Fruit fly (Drosophila melanogaster) whole organism, embryonic: Measurements from ENCODE around the gene CG5968.

Experiments
- Atf3 ChIP-seq: fragments of 200-800 bp; sonication (Bioruptor generic); optimal IDR thresholded peaks from 3 replicates; lab custom pipeline; 2016; ENCODE audit warnings: missing biosample characterization, missing genetic modification characterization
- CG10431 ChIP-seq: fragments of 200-800 bp; sonication (Bioruptor generic); optimal IDR thresholded peaks from 3 replicates; lab custom pipeline; 2018; ENCODE audit warnings: missing biosample characterization, mild to moderate bottlenecking, missing genetic modification characterization
- CG11085 ChIP-seq: fragments of 200-800 bp; sonication (Bioruptor generic); IDR thresholded peaks from 2 replicates; pipeline ENCODE4 v1.3.6; 2022; ENCODE audit warnings: missing biosample characterization, missing genetic modification characterization
- CG12071 ChIP-seq: fragments of 200-800 bp; sonication (Bioruptor generic); optimal IDR thresholded peaks from 3 replicates; lab custom pipeline; 2018; ENCODE audit warnings: missing biosample characterization, mild to moderate bottlenecking, missing genetic modification characterization
- CG14667 ChIP-seq: fragments of 200-800 bp; sonication (Bioruptor generic); IDR thresholded peaks from 2 replicates; pipeline ENCODE4 v1.3.6; 2022; ENCODE audit warnings: missing biosample characterization, missing genetic modification characterization
- CG1792 ChIP-seq: fragments of 200-800 bp; sonication (Bioruptor generic); optimal IDR thresholded peaks from 2 replicates; lab custom pipeline; 2016; ENCODE audit warnings: missing biosample characterization, missing genetic modification characterization
- CG18764 ChIP-seq: fragments of 200-800 bp; sonication (Bioruptor generic); optimal IDR thresholded peaks from 3 replicates; lab custom pipeline; 2016; ENCODE audit warnings: missing biosample characterization, missing genetic modification characterization
- CG2712 ChIP-seq: fragments of 200-800 bp; optimal IDR thresholded peaks from 3 replicates; lab custom pipeline; 2019; ENCODE audit warnings: missing biosample characterization, mild to moderate bottlenecking, missing genetic modification characterization, moderate library complexity
- CG2889 ChIP-seq: fragments of 200-800 bp; sonication (Bioruptor generic); IDR thresholded peaks from 3 replicates; pipeline ENCODE4 v1.3.6; 2022; ENCODE audit warnings: missing biosample characterization, missing genetic modification characterization
- CG31441 ChIP-seq: fragments of 200-800 bp; sonication (Bioruptor generic); IDR thresholded peaks from 2 replicates; pipeline ENCODE4 v1.3.6; 2022; ENCODE audit warnings: missing biosample characterization, missing genetic modification characterization
- CG34422 ChIP-seq: fragments of 200-800 bp; sonication (Bioruptor generic); IDR thresholded peaks from 3 replicates; pipeline ENCODE4 v1.3.6; 2022; ENCODE audit warnings: missing biosample characterization, missing genetic modification characterization
- CG4282 ChIP-seq: fragments of 200-800 bp; sonication (Bioruptor generic); optimal IDR thresholded peaks from 2 replicates; lab custom pipeline; 2016; ENCODE audit warnings: missing biosample characterization, missing genetic modification characterization
- CG4328 ChIP-seq: fragments of 200-800 bp; sonication (Bioruptor generic); optimal IDR thresholded peaks from 3 replicates; lab custom pipeline; 2017; ENCODE audit warnings: missing biosample characterization, missing genetic modification reagents, missing genetic modification characterization
- CG6272 ChIP-seq: fragments of 200-800 bp; sonication (Bioruptor generic); IDR thresholded peaks from 2 replicates; pipeline ENCODE4 v1.3.6; 2022; ENCODE audit warnings: missing biosample characterization, missing genetic modification characterization
- CG7839 ChIP-seq: fragments of 200-800 bp; sonication (Bioruptor generic); optimal IDR thresholded peaks from 3 replicates; lab custom pipeline; 2018; ENCODE audit warnings: missing biosample characterization, mild to moderate bottlenecking, missing genetic modification characterization, moderate library complexity
- CG8359 ChIP-seq: fragments of 200-800 bp; sonication (Bioruptor generic); optimal IDR thresholded peaks from 2 replicates; lab custom pipeline; 2017; ENCODE audit warnings: missing biosample characterization, mild to moderate bottlenecking, missing genetic modification characterization, borderline replicate concordance
- CG8478 ChIP-seq: fragments of >200 bp; optimal IDR thresholded peaks from 2 replicates; lab custom pipeline; 2018
- E2f1 ChIP-seq: fragments of 200-800 bp; sonication (Bioruptor generic); IDR thresholded peaks from 2 replicates; pipeline ENCODE4 v1.3.6; 2022; ENCODE audit warnings: missing biosample characterization, missing genetic modification characterization
- Gug ChIP-seq: fragments of 200-800 bp; sonication (Bioruptor generic); IDR thresholded peaks from 4 replicates; pipeline ENCODE4 v1.3.6; 2022; ENCODE audit warnings: missing biosample characterization, missing genetic modification characterization
- H2.0 ChIP-seq: fragments of 200-800 bp; sonication (Bioruptor generic); IDR thresholded peaks from 2 replicates; pipeline ENCODE4 v1.3.6; 2022; ENCODE audit warnings: missing biosample characterization, missing genetic modification characterization
- HmgD ChIP-seq: fragments of 200-800 bp; sonication (Bioruptor generic); optimal IDR thresholded peaks from 3 replicates; lab custom pipeline; 2016; ENCODE audit warnings: missing biosample characterization, missing genetic modification characterization
- Hr78 ChIP-seq, 2 experiments: fragments of 200-800 bp in 1 of 2; fragments of >200 bp in 1 of 2; sonication (Bioruptor generic) in 1 of 2; optimal IDR thresholded peaks; 2 replicates each; lab custom pipeline; 2017 to 2019; ENCODE audit warnings: missing biosample characterization in 2 of 2, missing genetic modification characterization in 2 of 2, mild to moderate bottlenecking in 1 of 2, moderate library complexity in 1 of 2
- Jarid2 ChIP-seq: fragments of 200-800 bp; sonication (Bioruptor generic); optimal IDR thresholded peaks from 3 replicates; lab custom pipeline; 2017; ENCODE audit warnings: mild to moderate bottlenecking, missing biosample characterization, missing genetic modification reagents, missing genetic modification characterization
- Lpt ChIP-seq: fragments of >200 bp; optimal IDR thresholded peaks from 2 replicates; lab custom pipeline; 2018; ENCODE audit warnings: missing biosample characterization, missing genetic modification characterization
- MTF-1 ChIP-seq: fragments of 200-800 bp; sonication (Bioruptor generic); optimal IDR thresholded peaks from 2 replicates; lab custom pipeline; 2018; ENCODE audit warnings: missing biosample characterization, mild to moderate bottlenecking, missing genetic modification characterization, borderline replicate concordance
- Mrtf ChIP-seq: fragments of 200-800 bp; sonication (Bioruptor generic); IDR thresholded peaks from 3 replicates; pipeline ENCODE4 v1.3.6; 2022; ENCODE audit warnings: missing biosample characterization, missing genetic modification characterization
- Sin3A ChIP-seq: fragments of >200 bp; optimal IDR thresholded peaks from 2 replicates; lab custom pipeline; 2018
- Sox100B ChIP-seq: fragments of 200-800 bp; sonication (Bioruptor generic); optimal IDR thresholded peaks from 3 replicates; lab custom pipeline; 2018; ENCODE audit warnings: missing biosample characterization, mild to moderate bottlenecking, missing genetic modification characterization
- Sry-β ChIP-seq: fragments of 200-800 bp; sonication (Bioruptor generic); optimal IDR thresholded peaks from 2 replicates; lab custom pipeline; 2018; ENCODE audit warnings: missing biosample characterization, mild to moderate bottlenecking, missing genetic modification characterization, moderate library complexity
- Tbp ChIP-seq: fragments of >200 bp; optimal IDR thresholded peaks from 2 replicates; lab custom pipeline; 2018; ENCODE audit warnings: missing biosample characterization, missing genetic modification characterization
- Xbp1 ChIP-seq: fragments of 200-800 bp; sonication (Bioruptor generic); optimal IDR thresholded peaks from 3 replicates; lab custom pipeline; 2016; ENCODE audit warnings: missing biosample characterization, mild to moderate bottlenecking, missing genetic modification characterization
- YL-1 ChIP-seq: fragments of 200-800 bp; sonication (Bioruptor generic); optimal IDR thresholded peaks from 3 replicates; lab custom pipeline; 2017; ENCODE audit warnings: missing biosample characterization, mild to moderate bottlenecking, missing genetic modification characterization
- al ChIP-seq: fragments of 200-800 bp; sonication (Bioruptor generic); IDR thresholded peaks from 2 replicates; pipeline ENCODE4 v1.3.6; 2022; ENCODE audit warnings: missing biosample characterization, missing genetic modification characterization
- bbx ChIP-seq: fragments of 200-800 bp; sonication (Bioruptor generic); IDR thresholded peaks from 2 replicates; pipeline ENCODE4 v1.3.6; 2022; ENCODE audit warnings: missing biosample characterization, missing genetic modification characterization; ENCODE audit not compliant: partially characterized antibody
- br ChIP-seq: fragments of >200 bp; optimal IDR thresholded peaks from 2 replicates; lab custom pipeline; 2017
- chn ChIP-seq: fragments of 200-800 bp; sonication (Bioruptor generic); optimal IDR thresholded peaks from 2 replicates; lab custom pipeline; 2016; ENCODE audit warnings: missing biosample characterization, missing genetic modification characterization
- corto ChIP-seq: fragments of 200-800 bp; sonication (Bioruptor generic); optimal IDR thresholded peaks from 2 replicates; lab custom pipeline; 2016; ENCODE audit warnings: missing biosample characterization, mild to moderate bottlenecking, missing genetic modification characterization, moderate library complexity
- fd96Cb ChIP-seq: fragments of 200-800 bp; sonication (Bioruptor generic); optimal IDR thresholded peaks from 2 replicates; lab custom pipeline; 2018; ENCODE audit warnings: missing biosample characterization, mild to moderate bottlenecking, missing genetic modification characterization, moderate library complexity
- fu2 ChIP-seq: fragments of 200-800 bp; sonication (Bioruptor generic); optimal IDR thresholded peaks from 2 replicates; lab custom pipeline; 2016; ENCODE audit warnings: missing biosample characterization, missing genetic modification characterization
- gce ChIP-seq: fragments of 200-800 bp; sonication (Bioruptor generic); IDR thresholded peaks from 3 replicates; pipeline ENCODE4 v1.3.6; 2022; ENCODE audit warnings: missing biosample characterization, missing genetic modification characterization
- grn ChIP-seq: fragments of 200-800 bp; sonication (Bioruptor generic); optimal IDR thresholded peaks from 3 replicates; lab custom pipeline; 2017; ENCODE audit warnings: missing biosample characterization, missing genetic modification characterization
- ind ChIP-seq: fragments of 200-800 bp; sonication (Bioruptor generic); optimal IDR thresholded peaks from 3 replicates; lab custom pipeline; 2016; ENCODE audit warnings: missing biosample characterization, missing genetic modification characterization
- lola ChIP-seq, 3 experiments: fragments of >200 bp in 2 of 3; fragments of 200-800 bp in 1 of 3; sonication (Bioruptor generic) in 1 of 3; optimal IDR thresholded peaks; 2 replicates each; lab custom pipeline; 2017 to 2019; ENCODE audit warnings: missing biosample characterization in 3 of 3, missing genetic modification characterization in 3 of 3, mild to moderate bottlenecking in 1 of 3, moderate library complexity in 1 of 3
- maf-S ChIP-seq: fragments of 200-800 bp; sonication (Bioruptor generic); optimal IDR thresholded peaks from 2 replicates; lab custom pipeline; 2016; ENCODE audit warnings: missing biosample characterization, missing genetic modification characterization
- mld ChIP-seq: fragments of 200-800 bp; sonication (Bioruptor generic); IDR thresholded peaks from 3 replicates; pipeline ENCODE4 v1.3.6; 2022; ENCODE audit warnings: missing biosample characterization, missing genetic modification characterization; ENCODE audit not compliant: partially characterized antibody
- nerfin-1 ChIP-seq: fragments of 200-800 bp; sonication (Bioruptor generic); optimal IDR thresholded peaks from 3 replicates; lab custom pipeline; 2019; ENCODE audit warnings: missing biosample characterization, mild to moderate bottlenecking, missing genetic modification characterization, moderate library complexity
- pb ChIP-seq: fragments of 200-800 bp; sonication (Bioruptor generic); optimal IDR thresholded peaks from 3 replicates; lab custom pipeline; 2016; ENCODE audit warnings: missing biosample characterization, missing genetic modification characterization
- phol ChIP-seq: fragments of 200-800 bp; sonication (Bioruptor generic); optimal IDR thresholded peaks from 3 replicates; lab custom pipeline; 2018; ENCODE audit warnings: missing biosample characterization, mild to moderate bottlenecking, missing genetic modification characterization, moderate library complexity
- schlank ChIP-seq: fragments of 200-800 bp; sonication (Bioruptor generic); optimal IDR thresholded peaks from 2 replicates; lab custom pipeline; 2018; ENCODE audit warnings: missing biosample characterization, mild to moderate bottlenecking, missing genetic modification characterization
- so ChIP-seq: fragments of 200-800 bp; sonication (Bioruptor generic); IDR thresholded peaks from 3 replicates; pipeline ENCODE4 v1.3.6; 2022; ENCODE audit warnings: missing biosample characterization, missing genetic modification characterization
- unc-4 ChIP-seq: fragments of 200-800 bp; sonication (Bioruptor generic); IDR thresholded peaks from 2 replicates; pipeline ENCODE4 v1.3.6; 2022; ENCODE audit warnings: missing biosample characterization, missing genetic modification characterization; ENCODE audit not compliant: partially characterized antibody
- vfl ChIP-seq: fragments of 200-800 bp; sonication (Bioruptor generic); optimal IDR thresholded peaks from 2 replicates; lab custom pipeline; 2016; ENCODE audit warnings: missing biosample characterization, missing genetic modification characterization

The CG5968 gene

DNA sequence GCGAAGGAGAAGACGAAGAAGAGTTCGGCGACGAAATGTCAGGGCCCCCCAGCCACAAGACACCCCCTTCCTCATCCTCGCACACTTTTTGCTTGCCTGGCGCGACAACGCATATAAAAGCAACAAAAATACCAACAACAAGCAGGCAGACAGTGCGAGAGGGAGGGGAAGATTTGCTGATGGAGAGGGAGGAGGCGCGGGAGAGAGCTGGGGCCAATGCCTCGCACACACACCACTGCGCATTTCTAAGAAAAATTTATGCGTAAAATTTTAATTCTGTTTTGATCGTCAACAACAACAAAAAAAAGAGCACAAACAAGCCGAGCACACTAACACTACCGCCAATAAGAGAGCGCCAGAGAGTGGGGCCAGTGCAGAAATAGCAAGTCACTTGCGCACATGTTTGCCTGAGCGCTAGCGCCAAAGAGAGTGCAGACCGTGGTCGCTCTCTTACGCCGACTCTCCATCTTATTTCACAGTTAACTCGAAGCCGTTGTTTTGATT is 23.7 kb downstream of the CG5968 start (continued):
- peak in 1 of 2 experiments; percentile 73 for TF ChIP-seq Hr78 (GFP tag; optimal IDR thresholded peaks at IDR 0.05; lab: Kevin White, UChicago)
- TF ChIP-seq grn (GFP tag; lab: Kevin White, UChicago) = peak; percentile 11
- TF ChIP-seq nerfin-1 (tag; lab: Kevin White, UChicago) = no peak
- no peak for TF ChIP-seq Tbp (GFP tag; lab: Kevin White, UChicago)
- no peak for TF ChIP-seq CG31441 (GFP tag; lab: Robert Waterston, UW)
- TF ChIP-seq CG8478 = no peak
- 0 out of 3 replicates have a peak, but pooled peaks have one; percentile 17 for TF ChIP-seq CG34422 (GFP tag; lab: Robert Waterston, UW)
- peak; percentile 29; the same call in 1 of the 3 replicates for TF ChIP-seq Mrtf (GFP tag; lab: Robert Waterston, UW)
- TF ChIP-seq CG8359 (GFP tag; lab: Kevin White, UChicago) = peak; percentile 27
- no peak for TF ChIP-seq Sin3A (lab: Kevin White, UChicago)
- 0 out of 2 replicates have a peak, but pooled peaks have one; percentile 38 for TF ChIP-seq unc-4
- no peak for TF ChIP-seq phol
- TF ChIP-seq chn (GFP tag; lab: Kevin White, UChicago) = no peak
- no peak for TF ChIP-seq CG6272
- TF ChIP-seq CG18764 (GFP tag; lab: Kevin White, UChicago) = no peak
- TF ChIP-seq MTF-1 (GFP tag; lab: Kevin White, UChicago) = peak; percentile 72
- TF ChIP-seq br (lab: Kevin White, UChicago) = no peak
- TF ChIP-seq al (GFP tag; lab: Robert Waterston, UW) = no peak
- no peak for TF ChIP-seq CG2889 (GFP tag; lab: Robert Waterston, UW)
- TF ChIP-seq CG14667 = no peak
- no peak for TF ChIP-seq HmgD (GFP tag; lab: Kevin White, UChicago)
- TF ChIP-seq fd96Cb = no peak
- TF ChIP-seq H2.0 (GFP tag; lab: Robert Waterston, UW) = no peak
- TF ChIP-seq mld = no peak
- no peak for TF ChIP-seq Jarid2
- TF ChIP-seq CG1792 = peak; percentile 35
- TF ChIP-seq CG2712 (tag; lab: Kevin White, UChicago) = no peak
- peak; percentile 40; the same call in 1 of the 2 replicates for TF ChIP-seq E2f1
- TF ChIP-seq pb = peak; percentile 34
- TF ChIP-seq Sox100B (GFP tag; lab: Kevin White, UChicago) = no peak
- no peak for TF ChIP-seq lola (GFP tag; optimal IDR thresholded peaks at IDR 0.05; lab: Kevin White, UChicago)
- no peak for TF ChIP-seq fu2 (GFP tag; lab: Kevin White, UChicago)
- no peak for TF ChIP-seq Lpt (GFP tag; lab: Kevin White, UChicago)
- TF ChIP-seq Xbp1 (GFP tag; lab: Kevin White, UChicago) = no peak
- no peak for TF ChIP-seq corto (GFP tag; lab: Kevin White, UChicago)
- TF ChIP-seq CG4328 (GFP tag; lab: Kevin White, UChicago) = peak; percentile 45
- TF ChIP-seq so (GFP tag; lab: Robert Waterston, UW) = peak; percentile 61; the same call in 1 of the 3 replicates
- no peak for TF ChIP-seq schlank
- TF ChIP-seq ind = no peak
- TF ChIP-seq CG12071 = peak; percentile 0
- TF ChIP-seq YL-1 (GFP tag; lab: Kevin White, UChicago) = peak; percentile 35
- peak; percentile 17 for TF ChIP-seq Sry-β
- TF ChIP-seq bbx = peak; percentile 42; the same call in 1 of the 2 replicates
- peak; percentile 3 for TF ChIP-seq maf-S (GFP tag; lab: Kevin White, UChicago)
- TF ChIP-seq Atf3 (GFP tag; lab: Kevin White, UChicago) = no peak
- no peak for TF ChIP-seq Gug (GFP tag; lab: Robert Waterston, UW)
- TF ChIP-seq gce = no peak; the same call in 2 of the 3 replicates
- TF ChIP-seq CG7839 (tag; lab: Kevin White, UChicago) = no peak
- TF ChIP-seq CG11085 (GFP tag; lab: Robert Waterston, UW) = no peak
- TF ChIP-seq CG10431 (GFP tag; lab: Kevin White, UChicago) = peak; percentile 61
- TF ChIP-seq CG4282 (GFP tag; lab: Kevin White, UChicago) = no peak
- no peak for TF ChIP-seq vfl (GFP tag; lab: Kevin White, UChicago)
